Worm (Caenorhabditis elegans) whole organism, L4 larva: Measurements from ENCODE around the gene clec-19.

Experiments
- Y48G9A.11 ChIP-seq: fragments of 200-800 bp; sonication (Bioruptor generic); IDR thresholded peaks from 2 replicates; pipeline ENCODE4 v1.3.6; 2022; ENCODE audit warnings: missing genetic modification reagents, missing genetic modification characterization, missing compliant biosample characterization
- ZK546.5 ChIP-seq, 2 experiments: sonication (generic microtip); optimal IDR thresholded peaks; 2 replicates each; lab custom pipeline; 2017; ENCODE audit warnings: missing biosample characterization in 2 of 2, missing genetic modification characterization in 2 of 2
- ces-1 ChIP-seq: fragments of 150-350 bp; sonication (generic microtip); optimal IDR thresholded peaks from 4 replicates; lab custom pipeline; 2014; ENCODE audit warnings: missing biosample characterization, missing genetic modification reagents, missing genetic modification characterization
- daf-12 ChIP-seq: fragments of 150-350 bp; optimal IDR thresholded peaks from 2 replicates; lab custom pipeline; 2014; ENCODE audit warnings: missing biosample characterization, missing genetic modification reagents, missing genetic modification characterization
- jun-1 ChIP-seq: fragments of 150-350 bp; optimal IDR thresholded peaks from 2 replicates; lab custom pipeline; 2014; ENCODE audit warnings: missing biosample characterization, missing genetic modification reagents, missing genetic modification characterization
- mep-1 ChIP-seq: fragments of 150-350 bp; sonication (generic microtip); optimal IDR thresholded peaks from 3 replicates; lab custom pipeline; 2014; ENCODE audit warnings: missing biosample characterization, missing genetic modification characterization
- nhr-76 ChIP-seq: fragments of 150-350 bp; optimal IDR thresholded peaks from 2 replicates; lab custom pipeline; 2014; ENCODE audit warnings: missing biosample characterization, missing genetic modification characterization
- snpc-4 ChIP-seq: fragments of 150-350 bp; optimal IDR thresholded peaks from 2 replicates; lab custom pipeline; 2014; ENCODE audit warnings: missing biosample characterization, missing genetic modification characterization
- unc-39 ChIP-seq: sonication (generic microtip); optimal IDR thresholded peaks from 2 replicates; lab custom pipeline; 2017; ENCODE audit warnings: missing biosample characterization, missing genetic modification characterization
- ztf-7 ChIP-seq: fragments of 150-350 bp; optimal IDR thresholded peaks from 2 replicates; lab custom pipeline; 2014; ENCODE audit warnings: missing biosample characterization, missing genetic modification characterization

DNA sequence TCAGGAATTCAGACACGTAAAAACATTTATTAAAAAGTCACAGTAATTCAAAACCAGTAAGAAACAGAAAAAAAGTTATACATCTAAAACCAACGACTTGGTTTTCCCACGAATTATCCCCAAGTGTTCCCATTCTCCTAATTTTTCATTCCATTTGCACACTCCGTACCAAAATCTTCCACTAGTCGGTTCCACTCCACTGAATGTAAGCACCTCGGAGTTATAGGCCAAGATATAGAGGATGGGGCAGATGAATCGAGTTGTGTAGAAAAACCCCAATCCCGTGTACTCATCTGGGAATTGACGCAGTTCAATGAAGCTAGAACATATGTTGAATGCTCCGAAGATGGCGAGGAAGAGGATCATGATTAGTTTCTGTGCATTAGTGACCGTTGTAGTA is 42.9 kb downstream of the clec-19 start:
- TF ChIP-seq ztf-7 (tag; lab: Kevin White, UChicago) (no peak), unc-39 (tag; lab: Kevin White, UChicago) (no peak), mep-1 (tag; lab: Kevin White, UChicago) (no peak), jun-1 (tag; lab: Kevin White, UChicago) (no peak), nhr-76 (no peak), snpc-4 (tag; lab: Kevin White, UChicago) (no peak), ZK546.5 (tag; optimal IDR thresholded peaks at IDR 0.05; lab: Kevin White, UChicago) (no peak), daf-12 (tag; lab: Kevin White, UChicago) (no peak), Y48G9A.11 (GFP tag; lab: Robert Waterston, UW) (no peak), ces-1 (no peak)
